Fruit fly (Drosophila melanogaster): ENCODE measurements around the gene Dh31.

Dh31 gene

DNA sequence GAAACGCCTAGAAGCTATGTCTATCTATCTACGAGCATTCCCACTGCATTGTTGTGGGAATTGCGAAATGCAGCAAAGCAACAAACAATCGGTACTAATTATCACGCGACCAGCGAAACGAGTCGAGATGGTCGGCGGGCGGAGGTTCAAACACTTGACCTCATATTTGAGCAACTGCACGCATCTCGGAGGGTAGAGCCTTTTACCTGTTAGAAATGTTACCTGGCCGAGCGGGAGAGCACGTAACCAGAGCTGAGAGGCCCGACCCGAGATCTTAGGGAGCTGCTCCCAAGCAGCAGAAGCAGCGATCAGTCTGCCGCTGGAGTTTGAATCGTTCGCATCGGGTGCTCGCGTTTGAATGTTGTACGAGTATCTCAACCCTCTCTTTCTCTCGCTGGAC, 28.3 kb downstream of the Dh31 start:
- TF ChIP-seq CG10348 (GFP tag; IDR thresholded peaks at IDR 0.05) (no peak), D1 (tag; optimal IDR thresholded peaks at IDR 0.05) (no peak), CG9948 (tag; optimal IDR thresholded peaks at IDR 0.05) (no peak), CG32121 (GFP tag; IDR thresholded peaks at IDR 0.05) (no peak)

DNA sequence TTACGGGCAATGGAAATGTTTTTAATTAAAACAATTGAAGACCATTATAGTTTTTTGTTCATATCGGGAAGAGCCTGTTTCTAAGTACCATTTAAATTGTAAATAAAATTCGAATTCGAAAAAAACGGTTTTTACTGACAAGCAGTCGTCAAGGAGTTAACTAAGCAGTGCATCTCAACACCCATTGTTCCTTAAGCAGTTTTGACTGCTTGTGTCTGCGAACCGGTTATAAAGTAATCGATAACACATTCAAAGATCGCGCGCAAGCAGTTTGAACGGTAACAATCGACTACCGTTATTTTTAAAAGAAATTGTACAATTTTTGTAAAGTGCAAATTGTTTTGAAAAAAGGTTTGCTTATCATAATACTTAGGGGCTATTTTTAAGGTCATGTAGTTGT, 28.7 kb downstream of the Dh31 start:
- TF ChIP-seq CG17806 (tag; optimal IDR thresholded peaks at IDR 0.05) = no peak
- no peak for TF ChIP-seq CG15710 (tag; optimal IDR thresholded peaks at IDR 0.05)
- no peak for TF ChIP-seq Pif1B (GFP tag; optimal IDR thresholded peaks at IDR 0.05)
- TF ChIP-seq CG34367 (tag; optimal IDR thresholded peaks at IDR 0.05) = no peak
- no peak for TF ChIP-seq CG13204 (GFP tag; optimal IDR thresholded peaks at IDR 0.05)
- no peak for TF ChIP-seq CG10348 (GFP tag; IDR thresholded peaks at IDR 0.05)
- no peak for TF ChIP-seq CG14655 (GFP tag; optimal IDR thresholded peaks at IDR 0.05)

DNA sequence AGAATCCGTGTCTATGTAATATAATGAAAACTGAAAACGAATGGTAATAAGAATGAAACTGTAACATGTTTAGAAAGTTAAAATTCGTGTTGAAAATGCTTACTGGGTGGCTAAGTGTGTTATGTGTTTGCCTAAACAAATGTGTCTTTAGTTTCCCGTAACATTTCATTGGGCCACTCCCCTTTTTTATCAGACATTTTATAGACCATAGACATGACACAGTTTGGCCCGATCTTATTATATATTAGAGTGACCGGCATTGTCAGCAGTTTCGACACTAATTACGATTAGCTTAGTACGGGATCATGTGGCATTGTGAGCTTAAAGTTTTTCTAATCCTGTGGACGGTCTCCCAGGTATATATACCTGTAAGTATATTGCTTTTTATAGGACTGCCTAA, 29.6 kb downstream of the Dh31 start, which contains the start of gene CheA29a:
Gene CheA29a, plus strand, starts transcription at position 301 of the 400 bp plus-strand sequence.
- TF ChIP-seq gl (tag; optimal IDR thresholded peaks at IDR 0.05) = no peak
- no peak for TF ChIP-seq CG14655 (GFP tag; optimal IDR thresholded peaks at IDR 0.05)
- no peak for TF ChIP-seq Pif1A (GFP tag; optimal IDR thresholded peaks at IDR 0.05)
- TF ChIP-seq Pif1B (GFP tag; optimal IDR thresholded peaks at IDR 0.05) = no peak
- no peak for TF ChIP-seq rn (GFP tag; IDR thresholded peaks at IDR 0.05)
- TF ChIP-seq Snoo (tag; optimal IDR thresholded peaks at IDR 0.05) = no peak
- TF ChIP-seq CG17806 (tag; optimal IDR thresholded peaks at IDR 0.05) = no peak
- no peak for TF ChIP-seq CG10348 (GFP tag; IDR thresholded peaks at IDR 0.05)
- TF ChIP-seq CG12605 (GFP tag; IDR thresholded peaks at IDR 0.05) = no peak
- no peak for TF ChIP-seq CG32121 (GFP tag; IDR thresholded peaks at IDR 0.05)
- TF ChIP-seq CG8301 (tag; optimal IDR thresholded peaks at IDR 0.05) = no peak
- no peak for TF ChIP-seq CG15710 (tag; optimal IDR thresholded peaks at IDR 0.05)
- no peak for TF ChIP-seq Ets98B (GFP tag; IDR thresholded peaks at IDR 0.05)
- TF ChIP-seq CG9948 (tag; optimal IDR thresholded peaks at IDR 0.05) = no peak
- no peak for TF ChIP-seq CG13204 (GFP tag; optimal IDR thresholded peaks at IDR 0.05)
- no peak for TF ChIP-seq D1 (tag; optimal IDR thresholded peaks at IDR 0.05)
- no peak for TF ChIP-seq EcR (GFP tag; optimal IDR thresholded peaks at IDR 0.05)
- no peak for TF ChIP-seq CG4496 (GFP tag; IDR thresholded peaks at IDR 0.05)

DNA sequence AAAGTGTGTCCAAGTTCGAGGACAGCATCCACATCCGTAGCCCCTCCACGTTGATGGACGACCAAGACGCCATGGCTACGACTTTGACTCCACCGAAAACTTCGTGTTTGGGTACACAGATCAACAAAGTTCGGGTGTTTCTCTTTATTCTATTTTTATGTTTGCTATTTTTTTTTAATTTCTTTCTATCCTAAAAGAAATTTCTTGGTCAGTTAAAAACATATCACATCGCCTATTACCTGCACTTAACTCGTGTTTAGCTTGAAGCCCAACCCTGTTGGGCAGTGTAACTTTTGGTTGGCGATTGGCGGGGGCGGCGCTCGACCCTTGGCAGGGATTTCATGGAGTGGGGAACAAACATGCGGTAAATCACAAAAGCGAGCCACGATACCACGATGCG, 33.2 kb downstream of the Dh31 start:
- TF ChIP-seq Snoo (tag; optimal IDR thresholded peaks at IDR 0.05) = peak; percentile 73
- peak; percentile 73 for TF ChIP-seq fd96Ca (GFP tag; IDR thresholded peaks at IDR 0.05)
- peak; percentile 88 for TF ChIP-seq CG8159 (tag; optimal IDR thresholded peaks at IDR 0.05)
- TF ChIP-seq CG15710 (tag; optimal IDR thresholded peaks at IDR 0.05) = peak; percentile 79
- peak; percentile 82 for TF ChIP-seq CG14655 (GFP tag; optimal IDR thresholded peaks at IDR 0.05)
- peak; percentile 81 for TF ChIP-seq CG4496 (GFP tag; IDR thresholded peaks at IDR 0.05)
- peak; percentile 45; the same call in 1 of the 2 replicates for TF ChIP-seq rn (GFP tag; IDR thresholded peaks at IDR 0.05)
- TF ChIP-seq D1 (tag; optimal IDR thresholded peaks at IDR 0.05) = peak; percentile 51
- peak; percentile 88 for TF ChIP-seq CG17806 (tag; optimal IDR thresholded peaks at IDR 0.05)
- peak; percentile 32 for TF ChIP-seq EcR (GFP tag; optimal IDR thresholded peaks at IDR 0.05)
- TF ChIP-seq CG32121 (GFP tag; IDR thresholded peaks at IDR 0.05) = peak; percentile 30; the same call in 1 of the 2 replicates
- no peak for TF ChIP-seq CG10348 (GFP tag; IDR thresholded peaks at IDR 0.05)
- peak; percentile 80 for TF ChIP-seq CG9948 (tag; optimal IDR thresholded peaks at IDR 0.05)
- TF ChIP-seq CG8301 (tag; optimal IDR thresholded peaks at IDR 0.05) = peak; percentile 77
- peak; percentile 74 for TF ChIP-seq Ets98B (GFP tag; IDR thresholded peaks at IDR 0.05)
- peak; percentile 56 for TF ChIP-seq CG12605 (GFP tag; IDR thresholded peaks at IDR 0.05)
- TF ChIP-seq Pif1A (GFP tag; optimal IDR thresholded peaks at IDR 0.05) = peak; percentile 76
- peak; percentile 64 for TF ChIP-seq CG34367 (tag; optimal IDR thresholded peaks at IDR 0.05)
- TF ChIP-seq Pif1B (GFP tag; optimal IDR thresholded peaks at IDR 0.05) = peak; percentile 80
- peak; percentile 75 for TF ChIP-seq CG13204 (GFP tag; optimal IDR thresholded peaks at IDR 0.05)
- TF ChIP-seq gl (tag; optimal IDR thresholded peaks at IDR 0.05) = peak; percentile 65

DNA sequence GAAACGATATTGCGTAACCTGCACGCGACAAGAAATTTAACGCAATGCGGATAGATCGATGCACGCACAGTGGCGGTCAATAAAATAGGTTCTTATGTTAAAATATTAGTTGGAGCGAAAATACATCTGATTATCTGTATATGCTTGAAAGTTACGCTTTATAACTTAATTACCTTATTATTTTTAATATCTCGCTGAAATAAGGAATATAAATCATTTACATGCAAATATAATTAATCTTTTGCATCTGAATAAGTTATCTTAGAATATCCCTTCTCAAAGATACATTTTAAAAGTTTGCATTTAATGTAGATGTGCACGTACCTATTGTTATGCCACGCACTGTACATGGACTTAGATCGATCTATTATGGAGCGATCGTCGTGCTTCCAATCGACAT, 35.0 kb downstream of the Dh31 start:
- TF ChIP-seq Pif1B (GFP tag; optimal IDR thresholded peaks at IDR 0.05) (peak; percentile 36), fd96Ca (GFP tag; IDR thresholded peaks at IDR 0.05) (no peak), CG14655 (GFP tag; optimal IDR thresholded peaks at IDR 0.05) (peak; percentile 86), gl (tag; optimal IDR thresholded peaks at IDR 0.05) (no peak), CG8301 (tag; optimal IDR thresholded peaks at IDR 0.05) (peak; percentile 85), CG15710 (tag; optimal IDR thresholded peaks at IDR 0.05) (peak; percentile 71), CG17806 (tag; optimal IDR thresholded peaks at IDR 0.05) (peak; percentile 69), CG8159 (tag; optimal IDR thresholded peaks at IDR 0.05) (peak; percentile 76), CG4496 (GFP tag; IDR thresholded peaks at IDR 0.05) (0 out of 3 replicates have a peak, but pooled peaks have one; percentile 33), Ets98B (GFP tag; IDR thresholded peaks at IDR 0.05) (no peak), CG13204 (GFP tag; optimal IDR thresholded peaks at IDR 0.05) (no peak), rn (GFP tag; IDR thresholded peaks at IDR 0.05) (no peak), D1 (tag; optimal IDR thresholded peaks at IDR 0.05) (peak; percentile 70), EcR (GFP tag; optimal IDR thresholded peaks at IDR 0.05) (peak; percentile 3), Pif1A (GFP tag; optimal IDR thresholded peaks at IDR 0.05) (peak; percentile 62), CG10348 (GFP tag; IDR thresholded peaks at IDR 0.05) (no peak), CG12605 (GFP tag; IDR thresholded peaks at IDR 0.05) (0 out of 2 replicates have a peak, but pooled peaks have one; percentile 20), CG34367 (tag; optimal IDR thresholded peaks at IDR 0.05) (peak; percentile 66), Snoo (tag; optimal IDR thresholded peaks at IDR 0.05) (peak; percentile 31), CG32121 (GFP tag; IDR thresholded peaks at IDR 0.05) (peak; percentile 52; the same call in 1 of the 2 replicates), CG9948 (tag; optimal IDR thresholded peaks at IDR 0.05) (peak; percentile 84)

Data from whole organism, pupa.